Worm (Caenorhabditis elegans) whole organism, young adult: ENCODE data around the gene F38A5.22.
A peak's percentile ranks its signal among the peaks of the same experiment; 100 is the strongest.

Source experiments
- C06A6.2 ChIP-seq: fragments of 200-800 bp; sonication (Bioruptor generic); conservative IDR thresholded peaks from 2 replicates; pipeline ENCODE4 v1.3.6; 2022; ENCODE audit warnings: missing genetic modification characterization, missing compliant biosample characterization
- D2030.7 ChIP-seq: fragments of 200-800 bp; sonication (Bioruptor generic); IDR thresholded peaks from 2 replicates; pipeline ENCODE4 v1.3.6; 2022; ENCODE audit warnings: missing genetic modification reagents, missing genetic modification characterization, missing compliant biosample characterization
- F22D6.2 ChIP-seq: sonication (generic microtip); optimal IDR thresholded peaks from 2 replicates; lab custom pipeline; 2016; ENCODE audit warnings: mild to moderate bottlenecking, missing genetic modification characterization, missing compliant biosample characterization
- F39B2.1 ChIP-seq: fragments of 200-800 bp; sonication (Bioruptor generic); IDR thresholded peaks from 2 replicates; pipeline ENCODE4 v1.3.6; 2022; ENCODE audit warnings: missing genetic modification reagents, missing genetic modification characterization, missing compliant biosample characterization
- F52B5.7 ChIP-seq: sonication (generic microtip); optimal IDR thresholded peaks from 2 replicates; lab custom pipeline; 2016; ENCODE audit warnings: mild to moderate bottlenecking, missing genetic modification characterization, missing compliant biosample characterization
- F57A8.1 ChIP-seq: fragments of 200-800 bp; sonication (Bioruptor generic); optimal IDR thresholded peaks from 2 replicates; lab custom pipeline; 2018; ENCODE audit warnings: mild to moderate bottlenecking, missing genetic modification characterization, moderate library complexity, missing compliant biosample characterization
- F57C9.4 ChIP-seq: sonication (generic microtip); optimal IDR thresholded peaks from 2 replicates; lab custom pipeline; 2017; ENCODE audit warnings: mild to moderate bottlenecking, missing genetic modification characterization, missing compliant biosample characterization
- T07F8.4 ChIP-seq: sonication (generic microtip); optimal IDR thresholded peaks from 2 replicates; lab custom pipeline; 2016; ENCODE audit warnings: mild to moderate bottlenecking, missing genetic modification characterization, moderate library complexity, missing compliant biosample characterization
- Y53F4B.3 ChIP-seq: fragments of 200-800 bp; sonication (Bioruptor generic); IDR thresholded peaks from 2 replicates; pipeline ENCODE4 v1.3.6; 2022; ENCODE audit warnings: missing genetic modification reagents, missing genetic modification characterization, missing compliant biosample characterization
- ZK185.1 ChIP-seq: sonication (generic microtip); optimal IDR thresholded peaks from 2 replicates; lab custom pipeline; 2016; ENCODE audit warnings: mild to moderate bottlenecking, missing genetic modification characterization, missing compliant biosample characterization; ENCODE audit not compliant: poor library complexity, severe bottlenecking
- akir-1 ChIP-seq: fragments of 200-800 bp; sonication (Bioruptor generic); optimal IDR thresholded peaks from 2 replicates; lab custom pipeline; 2018; ENCODE audit warnings: mild to moderate bottlenecking, missing genetic modification characterization, moderate library complexity, missing compliant biosample characterization
- ama-1 ChIP-seq, 3 experiments: fragments of 150-350 bp in 1 of 3; sonication (generic microtip) in 2 of 3; optimal IDR thresholded peaks; 2 replicates each; lab custom pipeline; 2014 to 2018; ENCODE audit warnings: missing biosample characterization in 2 of 3, missing genetic modification characterization in 2 of 3, missing genetic modification reagents in 2 of 3
- atf-7 ChIP-seq: sonication (generic microtip); optimal IDR thresholded peaks from 2 replicates; lab custom pipeline; 2017; ENCODE audit warnings: mild to moderate bottlenecking, missing genetic modification characterization, missing compliant biosample characterization
- attf-5 ChIP-seq: fragments of 200-800 bp; sonication (Bioruptor generic); optimal IDR thresholded peaks from 2 replicates; lab custom pipeline; 2018; ENCODE audit warnings: mild to moderate bottlenecking, missing genetic modification characterization, missing compliant biosample characterization
- bed-1 ChIP-seq: fragments of 200-800 bp; sonication (Bioruptor generic); IDR thresholded peaks from 2 replicates; pipeline ENCODE4 v1.3.6; 2022; ENCODE audit warnings: missing genetic modification reagents, missing genetic modification characterization, missing compliant biosample characterization
- ccch-3 ChIP-seq: fragments of 200-800 bp; sonication (Bioruptor generic); optimal IDR thresholded peaks from 2 replicates; lab custom pipeline; 2018; ENCODE audit warnings: mild to moderate bottlenecking, missing genetic modification characterization, missing compliant biosample characterization
- ceh-79 ChIP-seq: sonication (generic microtip); optimal IDR thresholded peaks from 2 replicates; lab custom pipeline; 2017; ENCODE audit warnings: mild to moderate bottlenecking, missing genetic modification characterization, missing compliant biosample characterization
- ceh-91 ChIP-seq: fragments of 200-800 bp; sonication (Bioruptor generic); IDR thresholded peaks from 2 replicates; pipeline ENCODE4 v1.3.6; 2022; ENCODE audit warnings: missing genetic modification reagents, missing genetic modification characterization, missing compliant biosample characterization
- chd-7 ChIP-seq: sonication (generic microtip); optimal IDR thresholded peaks from 2 replicates; lab custom pipeline; 2016; ENCODE audit warnings: mild to moderate bottlenecking, missing genetic modification characterization, moderate library complexity, missing compliant biosample characterization
- dox-1 ChIP-seq: fragments of 200-800 bp; sonication (Bioruptor generic); IDR thresholded peaks from 2 replicates; pipeline ENCODE4 v1.3.6; 2022; ENCODE audit warnings: missing genetic modification reagents, missing genetic modification characterization, missing compliant biosample characterization
- egl-44 ChIP-seq: fragments of 200-800 bp; sonication (Bioruptor generic); IDR thresholded peaks from 2 replicates; pipeline ENCODE4 v1.3.6; 2022; ENCODE audit warnings: missing genetic modification reagents, missing genetic modification characterization, missing compliant biosample characterization
- egrh-3 ChIP-seq: fragments of 200-800 bp; sonication (Bioruptor generic); IDR thresholded peaks from 2 replicates; pipeline ENCODE4 v1.3.6; 2022; ENCODE audit warnings: missing genetic modification reagents, missing genetic modification characterization, missing compliant biosample characterization
- ekl-4 ChIP-seq: fragments of 200-800 bp; sonication (Bioruptor generic); IDR thresholded peaks from 2 replicates; pipeline ENCODE4 v1.3.6; 2022; ENCODE audit warnings: missing genetic modification reagents, missing genetic modification characterization, missing compliant biosample characterization
- hlh-12 ChIP-seq: sonication (generic microtip); optimal IDR thresholded peaks from 2 replicates; lab custom pipeline; 2016; ENCODE audit warnings: missing genetic modification characterization, missing compliant biosample characterization
- hmg-1.2 ChIP-seq: fragments of 200-800 bp; sonication (Bioruptor generic); IDR thresholded peaks from 2 replicates; pipeline ENCODE4 v1.3.6; 2022; ENCODE audit warnings: missing genetic modification reagents, missing genetic modification characterization, missing compliant biosample characterization
- hsf-1 ChIP-seq: fragments of 200-800 bp; sonication (Bioruptor generic); IDR thresholded peaks from 2 replicates; pipeline ENCODE4 v1.3.6; 2022; ENCODE audit warnings: missing genetic modification reagents, missing genetic modification characterization, missing compliant biosample characterization
- lag-1 ChIP-seq: fragments of 200-800 bp; sonication (Bioruptor generic); IDR thresholded peaks from 2 replicates; pipeline ENCODE4 v1.3.6; 2022; ENCODE audit warnings: missing genetic modification reagents, missing genetic modification characterization, missing compliant biosample characterization
- lsy-27 ChIP-seq: sonication (generic microtip); optimal IDR thresholded peaks from 2 replicates; lab custom pipeline; 2017; ENCODE audit warnings: missing genetic modification characterization, mild to moderate bottlenecking, missing compliant biosample characterization, antibody characterized with exemption, missing genotype, borderline replicate concordance; ENCODE audit not compliant: insufficient read depth
- madf-3 ChIP-seq: fragments of 200-800 bp; sonication (Bioruptor generic); IDR thresholded peaks from 2 replicates; pipeline ENCODE4 v1.3.6; 2022; ENCODE audit warnings: missing genetic modification reagents, missing genetic modification characterization, missing compliant biosample characterization
- madf-6 ChIP-seq: fragments of 200-800 bp; sonication (Bioruptor generic); IDR thresholded peaks from 2 replicates; pipeline ENCODE4 v1.3.6; 2022; ENCODE audit warnings: missing genetic modification reagents, missing genetic modification characterization, missing compliant biosample characterization
- madf-8 ChIP-seq: fragments of 200-800 bp; sonication (Bioruptor generic); conservative IDR thresholded peaks from 2 replicates; pipeline ENCODE4 v1.3.6; 2022; ENCODE audit warnings: missing genetic modification reagents, missing genetic modification characterization, missing compliant biosample characterization
- nfya-1 ChIP-seq: sonication (generic microtip); optimal IDR thresholded peaks from 2 replicates; lab custom pipeline; 2017; ENCODE audit warnings: antibody characterized with exemption, missing compliant biosample characterization, missing genetic modification characterization, borderline replicate concordance; ENCODE audit not compliant: insufficient read depth
- nfyb-1 ChIP-seq: fragments of 200-800 bp; sonication (Bioruptor generic); IDR thresholded peaks from 2 replicates; pipeline ENCODE4 v1.3.6; 2022; ENCODE audit warnings: missing genetic modification reagents, missing genetic modification characterization, missing compliant biosample characterization
- nhr-120 ChIP-seq: fragments of 200-800 bp; sonication (Bioruptor generic); IDR thresholded peaks from 2 replicates; pipeline ENCODE4 v1.3.6; 2022; ENCODE audit warnings: missing genetic modification characterization, missing compliant biosample characterization
- nhr-179 ChIP-seq: sonication (generic microtip); optimal IDR thresholded peaks from 2 replicates; lab custom pipeline; 2016; ENCODE audit warnings: mild to moderate bottlenecking, missing genetic modification characterization, missing compliant biosample characterization
- nhr-27 ChIP-seq: fragments of 200-800 bp; sonication (Bioruptor generic); optimal IDR thresholded peaks from 2 replicates; lab custom pipeline; 2018; ENCODE audit warnings: mild to moderate bottlenecking, missing genetic modification characterization, moderate library complexity, missing compliant biosample characterization
- nhr-80 ChIP-seq: sonication (generic microtip); optimal IDR thresholded peaks from 2 replicates; lab custom pipeline; 2016; ENCODE audit warnings: missing genetic modification characterization, missing compliant biosample characterization
- rcor-1 ChIP-seq: fragments of 200-800 bp; sonication (Bioruptor generic); IDR thresholded peaks from 2 replicates; pipeline ENCODE4 v1.3.6; 2022; ENCODE audit warnings: missing genetic modification reagents, missing genetic modification characterization, missing compliant biosample characterization
- rpc-1 ChIP-seq, 2 experiments: fragments of 150-350 bp in 1 of 2; sonication (generic microtip) in 1 of 2; optimal IDR thresholded peaks; 2 replicates each; lab custom pipeline; 2014 to 2018; ENCODE audit warnings: missing biosample characterization in 1 of 2, missing genetic modification characterization in 1 of 2, missing genetic modification reagents in 1 of 2, missing genotype in 1 of 2
- sdz-38 ChIP-seq: sonication (generic microtip); optimal IDR thresholded peaks from 2 replicates; lab custom pipeline; 2016; ENCODE audit warnings: missing genotype, missing genetic modification characterization, missing compliant biosample characterization
- sea-2 ChIP-seq: fragments of 200-800 bp; sonication (Bioruptor generic); IDR thresholded peaks from 2 replicates; pipeline ENCODE4 v1.3.6; 2022; ENCODE audit warnings: missing genetic modification characterization, missing compliant biosample characterization
- snpc-1.1 ChIP-seq: sonication (generic microtip); optimal IDR thresholded peaks from 2 replicates; lab custom pipeline; 2017; ENCODE audit warnings: missing genetic modification characterization, mild to moderate bottlenecking, missing compliant biosample characterization, antibody characterized with exemption, moderate library complexity, missing genotype, missing genetic modification reagents; ENCODE audit not compliant: insufficient read depth
- somi-1 ChIP-seq: fragments of 200-800 bp; sonication (Bioruptor generic); optimal IDR thresholded peaks from 2 replicates; lab custom pipeline; 2018; ENCODE audit warnings: mild to moderate bottlenecking, missing genetic modification characterization, missing compliant biosample characterization
- sptf-2 ChIP-seq: fragments of 200-800 bp; sonication (Bioruptor generic); optimal IDR thresholded peaks from 2 replicates; lab custom pipeline; 2018; ENCODE audit warnings: mild to moderate bottlenecking, missing genetic modification characterization, missing compliant biosample characterization
- tlf-1 ChIP-seq: fragments of 200-800 bp; sonication (Bioruptor generic); optimal IDR thresholded peaks from 2 replicates; lab custom pipeline; 2018; ENCODE audit warnings: mild to moderate bottlenecking, missing genetic modification characterization, missing compliant biosample characterization
- ztf-26 ChIP-seq: sonication (generic microtip); optimal IDR thresholded peaks from 2 replicates; lab custom pipeline; 2017; ENCODE audit warnings: missing genetic modification characterization, missing compliant biosample characterization

Gene F38A5.22

DNA sequence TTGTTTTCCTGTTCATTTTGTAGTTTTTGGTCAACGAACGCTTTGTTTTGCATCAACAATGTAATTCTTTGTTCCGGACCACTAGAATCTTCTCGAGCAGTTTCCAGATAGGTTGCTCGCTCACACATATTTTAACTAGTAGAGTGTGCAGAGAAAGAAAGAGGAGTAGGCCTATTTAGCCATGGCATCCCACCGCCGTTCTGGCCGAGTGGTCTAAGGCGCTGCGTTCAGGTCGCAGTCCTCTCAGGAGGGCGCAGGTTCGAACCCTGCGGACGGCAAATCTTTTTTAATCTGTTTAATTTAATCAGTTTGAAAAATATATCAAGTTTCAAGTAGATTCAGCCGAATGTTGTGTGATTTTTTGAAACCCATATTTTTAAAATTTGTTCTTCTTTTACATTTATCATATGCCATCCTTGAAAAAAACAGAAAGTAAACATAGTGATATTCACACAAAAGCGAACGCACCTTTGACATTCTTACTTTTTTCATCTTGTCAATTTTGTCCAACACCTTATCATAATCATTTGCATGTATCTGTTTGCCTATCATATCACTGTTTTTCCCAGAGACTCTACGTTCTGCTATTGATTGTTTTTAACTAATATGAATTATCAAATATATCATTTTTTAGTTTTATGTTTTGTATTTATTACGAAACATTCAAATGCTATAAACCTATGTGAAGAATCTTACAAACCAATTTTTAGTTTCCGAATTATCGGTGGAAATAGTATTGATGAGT lies 38.9 kb downstream of the F38A5.22 start, which contains the start of gene try-3 (continued):
- TF ChIP-seq F57C9.4 (tag; lab: Kevin White, UChicago): peak; percentile 42
- peak; percentile 45 for TF ChIP-seq chd-7 (tag; lab: Kevin White, UChicago)
- TF ChIP-seq tlf-1 (GFP tag; lab: Kevin White, UChicago): peak; percentile 26
- TF ChIP-seq ZK185.1 (tag; lab: Kevin White, UChicago): peak; percentile 74
- TF ChIP-seq ztf-26 (tag; lab: Kevin White, UChicago): peak; percentile 42
- TF ChIP-seq rpc-1 (optimal IDR thresholded peaks at IDR 0.05; lab: Kevin White, UChicago): peak; percentile 74
- TF ChIP-seq rpc-1 (tag; optimal IDR thresholded peaks at IDR 0.05; lab: Kevin White, UChicago): peak; percentile 89
- TF ChIP-seq hmg-1.2: peak; percentile 70
- TF ChIP-seq T07F8.4 (tag; lab: Kevin White, UChicago): peak; percentile 23
- no peak for TF ChIP-seq lsy-27 (tag; lab: Kevin White, UChicago)
- TF ChIP-seq madf-6 (GFP tag; lab: Robert Waterston, UW): peak; percentile 73
- peak; percentile 31; the same call in 1 of the 2 replicates for TF ChIP-seq egl-44 (GFP tag; lab: Robert Waterston, UW)
- TF ChIP-seq akir-1 (GFP tag; lab: Kevin White, UChicago): no peak
- peak; percentile 17 for TF ChIP-seq ceh-79 (tag; lab: Kevin White, UChicago)
- TF ChIP-seq bed-1: no peak
- peak; percentile 41 for TF ChIP-seq nhr-80 (tag; lab: Kevin White, UChicago)
- no peak for TF ChIP-seq hlh-12 (tag; lab: Kevin White, UChicago)
- peak; percentile 42 for TF ChIP-seq madf-8
- TF ChIP-seq D2030.7: peak; percentile 67
- peak; percentile 73 for TF ChIP-seq egrh-3 (GFP tag; lab: Robert Waterston, UW)
- no peak for TF ChIP-seq nhr-179 (tag; lab: Kevin White, UChicago)
- TF ChIP-seq snpc-1.1: peak; percentile 50
- TF ChIP-seq sptf-2 (GFP tag; lab: Kevin White, UChicago): peak; percentile 61
- TF ChIP-seq F52B5.7 (tag; lab: Kevin White, UChicago): peak; percentile 75
- TF ChIP-seq F22D6.2 (tag; lab: Kevin White, UChicago): no peak
- TF ChIP-seq sea-2: no peak
- TF ChIP-seq nhr-27 (tag; lab: Kevin White, UChicago): no peak
- no peak for TF ChIP-seq nfya-1 (tag; lab: Kevin White, UChicago)
- TF ChIP-seq somi-1 (GFP tag; lab: Kevin White, UChicago): peak; percentile 15
- peak; percentile 71 for TF ChIP-seq ekl-4 (GFP tag; lab: Robert Waterston, UW)
- TF ChIP-seq ceh-91 (GFP tag; lab: Robert Waterston, UW): peak; percentile 47
- peak; percentile 49; the same call in 1 of the 2 replicates for TF ChIP-seq hsf-1 (GFP tag; lab: Robert Waterston, UW)
- TF ChIP-seq Y53F4B.3 (GFP tag; lab: Robert Waterston, UW): no peak
- TF ChIP-seq dox-1 (GFP tag; lab: Robert Waterston, UW): peak; percentile 90
- TF ChIP-seq lag-1 (GFP tag; lab: Robert Waterston, UW): no peak
- no peak for TF ChIP-seq nhr-120 (GFP tag; lab: Robert Waterston, UW)
- TF ChIP-seq rcor-1 (GFP tag; lab: Robert Waterston, UW): peak; percentile 68
- no peak for TF ChIP-seq ccch-3
- TF ChIP-seq sdz-38 (tag; lab: Kevin White, UChicago): no peak
- peak; percentile 55 for TF ChIP-seq atf-7 (tag; lab: Kevin White, UChicago)
- TF ChIP-seq F39B2.1 (GFP tag; lab: Robert Waterston, UW): no peak
- no peak for TF ChIP-seq ama-1 (optimal IDR thresholded peaks at IDR 0.05; lab: Kevin White, UChicago)
- peak in 1 of 2 experiments; percentile 61 for TF ChIP-seq ama-1 (GFP tag; optimal IDR thresholded peaks at IDR 0.05; lab: Kevin White, UChicago)
- peak; percentile 54 for TF ChIP-seq attf-5 (GFP tag; lab: Kevin White, UChicago)
- peak; percentile 80 for TF ChIP-seq nfyb-1 (GFP tag; lab: Robert Waterston, UW)
- TF ChIP-seq F57A8.1 (GFP tag; lab: Kevin White, UChicago): no peak
- peak; percentile 78; the same call in 1 of the 2 replicates for TF ChIP-seq madf-3 (GFP tag; lab: Robert Waterston, UW)
- peak; percentile 55; the same call in 1 of the 2 replicates for TF ChIP-seq C06A6.2 (GFP tag; lab: Robert Waterston, UW)
